Worm (Caenorhabditis elegans) whole organism, dauer: Measurements from ENCODE around the gene W01B6.5.
"Not testable (repeated sequence)": the region's sequence is repeated elsewhere in the genome, so short reads cannot be mapped to it uniquely, and the experiment has no call there.

Experiments
- unc-62 ChIP-seq: sonication (generic microtip); optimal IDR thresholded peaks from 2 replicates; lab custom pipeline; 2017; ENCODE audit warnings: missing biosample characterization, missing genetic modification reagents, missing genetic modification characterization

W01B6.5 gene

DNA sequence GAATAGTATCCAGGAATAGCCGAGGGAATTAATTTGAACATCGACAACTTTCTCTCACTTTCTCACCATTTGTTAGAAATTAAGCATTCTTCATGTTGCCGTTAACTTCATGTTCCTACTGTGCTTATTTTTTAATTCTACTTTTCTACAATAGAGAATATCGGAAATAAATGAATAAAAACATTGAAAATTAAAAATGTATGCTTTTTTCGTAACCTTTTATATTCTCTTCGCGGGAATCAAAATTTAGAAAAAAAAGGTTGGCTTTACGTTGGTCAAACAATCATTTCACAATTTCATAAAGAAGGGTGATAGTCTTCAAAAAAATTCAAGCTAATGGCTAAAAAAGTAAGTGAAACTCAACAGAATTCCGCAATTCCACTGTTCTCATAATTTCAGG is at the start of gene W01B6.5:
Gene W01B6.5, plus strand, starts transcription at position 301 of the 400 bp plus-strand sequence.
- TF ChIP-seq unc-62 (GFP tag; lab: Kevin White, UChicago) = no peak

DNA sequence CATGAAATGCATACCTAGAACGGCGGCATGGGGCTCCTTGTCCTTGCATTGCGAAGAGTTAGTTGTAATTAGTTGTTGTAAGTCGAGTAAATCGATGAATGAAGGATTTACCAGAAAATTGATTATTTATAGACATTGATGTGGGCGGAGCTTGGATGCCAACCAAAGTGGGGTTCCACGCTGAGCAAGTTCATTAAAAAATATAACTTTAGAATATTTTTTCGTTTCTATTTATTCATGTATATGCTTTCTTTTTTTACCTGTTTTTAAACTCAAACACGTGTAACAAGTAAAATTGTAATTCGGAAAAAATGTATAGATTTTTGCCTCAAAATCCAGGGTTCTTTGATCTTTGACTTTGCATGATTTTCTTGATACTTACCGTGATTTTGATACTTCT is 48.4 kb upstream of the W01B6.5 start, which contains the start of gene gipc-2:
Gene gipc-2, minus strand, starts transcription at position 101 of the 400 bp plus-strand sequence.
- TF ChIP-seq unc-62 (GFP tag; lab: Kevin White, UChicago) = no peak

DNA sequence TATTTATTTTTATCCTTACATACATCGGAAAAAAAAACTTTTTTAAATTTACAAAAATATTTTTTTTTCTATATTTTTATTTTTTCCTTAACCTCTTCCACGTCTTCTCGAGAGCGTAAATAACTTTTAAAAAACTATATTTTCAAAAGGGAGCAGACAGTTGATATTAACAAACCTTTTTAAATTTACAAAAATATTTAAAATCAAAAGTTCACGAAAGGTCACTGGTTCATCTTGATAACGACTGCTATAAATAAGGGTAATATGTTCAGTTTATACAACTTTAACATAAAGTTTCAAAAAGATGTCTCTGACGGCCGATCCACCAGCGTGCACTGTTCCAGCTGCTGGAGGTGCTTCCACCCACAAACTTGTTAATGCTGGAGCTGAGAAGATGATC is 47.2 kb upstream of the W01B6.5 start, which contains the start of the genes F44D12.16 and msd-2:
Gene F44D12.16, plus strand, starts transcription at position 301 of the 400 bp plus-strand sequence.
Gene msd-2, plus strand, starts transcription at position 305 of the 400 bp plus-strand sequence.
- TF ChIP-seq unc-62 (GFP tag; lab: Kevin White, UChicago) = not testable (repeated sequence)

DNA sequence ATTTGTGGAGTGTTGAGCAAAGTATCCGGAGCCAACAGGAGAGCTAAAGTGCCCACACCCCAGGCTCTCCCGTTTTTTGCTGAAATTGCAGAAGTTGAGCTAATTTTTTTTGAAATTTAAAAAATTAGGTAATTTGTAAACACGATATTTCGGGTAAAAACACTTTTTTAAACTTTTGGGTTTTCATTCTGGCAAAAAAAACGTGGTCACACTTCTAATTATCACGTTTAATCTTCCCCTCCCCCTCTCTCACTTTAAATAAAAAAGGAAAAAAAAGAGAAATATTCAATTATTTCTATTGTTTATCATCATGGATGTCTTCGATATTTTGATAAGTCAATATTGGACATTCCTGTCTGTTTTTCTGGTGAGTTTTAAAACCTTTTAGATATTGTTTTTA is 42.9 kb upstream of the W01B6.5 start, which contains the start of gene F44D12.6:
Gene F44D12.6, plus strand, starts transcription at position 301 of the 400 bp plus-strand sequence.
- no peak for TF ChIP-seq unc-62 (GFP tag; lab: Kevin White, UChicago)

DNA sequence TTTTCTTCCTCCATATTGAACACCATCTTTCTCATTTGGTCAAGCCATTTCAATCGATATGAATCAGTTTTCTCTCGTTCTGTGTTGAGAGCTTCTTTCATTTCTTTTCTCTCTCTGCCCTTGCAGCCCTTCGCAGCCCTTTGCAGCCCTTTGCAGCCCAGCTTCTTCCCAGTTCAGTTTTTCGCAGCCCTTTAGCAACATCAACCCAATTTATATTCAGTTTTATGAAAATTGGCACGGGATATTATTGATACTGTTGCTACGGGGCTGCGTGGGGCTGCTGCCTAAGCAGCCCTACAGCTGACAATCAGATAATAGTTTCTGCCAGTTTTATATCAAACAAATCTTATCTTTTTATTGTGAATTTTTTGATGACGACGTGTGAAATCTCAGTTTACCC is 39.0 kb upstream of the W01B6.5 start, which contains the start of gene F44D12.10:
Gene F44D12.10, minus strand, starts transcription at position 101 of the 400 bp plus-strand sequence.
- TF ChIP-seq unc-62 (GFP tag; lab: Kevin White, UChicago) = no peak

DNA sequence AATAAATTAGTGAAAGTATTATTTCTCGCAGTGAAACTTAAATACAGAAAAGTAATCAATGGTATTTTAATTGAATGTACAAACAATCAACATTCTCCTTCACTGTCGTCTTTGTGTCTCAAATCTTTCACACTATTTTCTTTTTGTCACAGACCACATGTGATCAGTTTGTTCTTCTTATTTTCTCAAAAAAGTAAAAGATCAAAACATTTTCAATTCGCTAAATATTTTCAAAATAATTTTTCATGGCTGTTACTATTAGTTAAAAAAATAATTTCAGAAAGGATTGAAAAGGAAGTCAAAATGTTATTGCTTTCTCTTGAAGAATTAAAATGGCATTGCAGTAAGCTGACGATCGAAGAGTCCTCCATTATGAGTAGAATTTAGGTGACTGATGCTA is 35.2 kb upstream of the W01B6.5 start, which contains the start of gene dhs-31:
Gene dhs-31, minus strand, starts transcription at position 101 of the 400 bp plus-strand sequence.
- TF ChIP-seq unc-62 (GFP tag; lab: Kevin White, UChicago) = no peak

DNA sequence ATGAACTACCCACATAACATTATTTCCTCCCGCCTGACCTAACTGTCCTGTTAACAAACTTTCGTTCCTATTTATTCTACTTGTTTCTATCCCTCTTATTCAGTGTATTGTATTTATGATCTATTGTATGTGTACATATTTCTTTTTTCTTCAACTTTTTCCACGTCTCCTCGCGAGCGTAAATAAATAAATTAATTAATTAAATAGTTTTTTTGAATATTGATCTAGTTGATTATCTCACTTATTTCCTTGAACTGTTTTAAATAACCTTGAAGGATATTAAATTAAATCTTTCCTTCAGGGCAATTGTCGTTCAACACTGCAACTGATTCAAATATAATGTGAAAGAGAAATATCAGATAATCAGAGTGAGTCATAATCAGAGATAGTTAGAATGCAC is 33.1 kb upstream of the W01B6.5 start, which contains the start of gene frk-1:
Gene frk-1, plus strand, starts transcription at position 301 of the 400 bp plus-strand sequence.
- TF ChIP-seq unc-62 (GFP tag; lab: Kevin White, UChicago) = no peak

DNA sequence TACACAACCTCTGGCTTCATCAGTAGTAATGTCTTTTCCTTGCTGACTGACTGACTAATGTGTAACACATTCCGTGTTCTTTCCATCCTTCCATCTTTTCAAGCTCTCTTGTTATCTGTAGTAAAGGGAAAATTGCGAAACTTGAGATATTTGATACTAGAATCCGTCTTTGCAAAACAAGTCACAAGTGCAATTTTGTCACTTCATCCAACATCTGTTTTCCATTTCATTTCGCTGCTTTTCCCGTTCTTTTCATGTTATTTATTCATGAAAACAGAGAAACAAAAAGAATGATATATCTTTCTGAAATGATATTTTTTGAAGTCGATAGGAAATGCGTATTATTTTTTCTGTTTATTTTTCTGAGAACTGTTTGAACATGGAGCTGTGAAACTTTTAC is 30.0 kb upstream of the W01B6.5 start:
- no peak for TF ChIP-seq unc-62 (GFP tag; lab: Kevin White, UChicago)

DNA sequence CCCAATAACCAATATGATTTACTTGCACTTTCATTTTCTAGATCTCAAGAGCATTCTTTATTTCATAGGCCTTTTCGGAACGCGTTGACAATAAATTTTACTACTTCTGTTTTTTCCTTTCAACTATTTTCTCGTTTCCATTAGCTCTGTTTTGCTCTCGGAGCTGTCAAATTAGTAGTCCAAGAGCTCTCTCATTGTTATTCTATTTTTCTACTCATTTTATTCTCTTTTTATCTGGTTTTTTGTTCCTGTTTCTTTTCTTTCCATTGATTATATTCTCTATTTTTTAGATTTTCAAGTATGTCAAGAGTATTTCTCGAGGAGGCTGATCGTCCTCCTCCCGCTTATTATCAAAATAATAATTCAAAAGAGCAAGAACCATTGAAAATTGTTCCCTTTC is 28.9 kb upstream of the W01B6.5 start, which contains the start of gene T04B2.3:
Gene T04B2.3, plus strand, starts transcription at position 301 of the 400 bp plus-strand sequence.
- TF ChIP-seq unc-62 (GFP tag; lab: Kevin White, UChicago) = no peak

DNA sequence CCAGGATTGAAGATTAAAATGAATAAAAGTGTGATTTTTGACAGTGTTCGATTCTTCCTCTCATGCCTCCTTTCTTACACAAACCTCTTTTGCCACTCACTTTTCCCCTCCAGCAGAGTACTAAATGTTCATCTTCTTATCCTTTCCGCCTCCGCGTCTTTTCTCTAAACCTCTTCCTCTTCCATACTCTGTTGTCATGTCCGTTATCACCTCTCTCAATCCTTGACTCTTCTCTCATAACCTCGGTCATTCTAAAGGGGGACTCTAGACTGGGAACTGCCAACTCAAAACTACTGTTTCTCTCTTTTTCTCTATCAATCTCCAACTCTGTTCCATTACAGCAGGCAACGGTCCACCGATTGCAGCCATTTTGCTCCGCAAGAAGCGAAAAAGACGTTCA is 27.7 kb upstream of the W01B6.5 start:
- TF ChIP-seq unc-62 (GFP tag; lab: Kevin White, UChicago) = no peak

DNA sequence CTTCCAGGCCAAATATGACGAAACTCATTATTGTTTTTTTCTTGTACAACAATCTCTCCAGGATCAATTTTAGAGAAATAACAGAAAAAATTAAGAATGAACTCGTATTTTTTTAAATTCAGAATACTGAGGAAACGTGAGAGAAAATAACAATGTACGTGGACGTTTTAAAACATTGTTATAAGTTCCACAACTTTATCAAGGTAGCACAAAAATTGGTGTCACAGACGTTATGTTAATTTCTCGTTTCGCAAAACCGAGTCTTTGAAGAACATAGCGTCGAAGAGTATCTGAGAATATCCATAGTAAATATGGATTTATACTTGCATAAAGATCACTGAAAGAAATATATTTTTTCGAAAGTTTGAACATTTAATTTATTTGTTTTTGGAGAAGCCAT is 24.9 kb upstream of the W01B6.5 start, which contains the start of gene T04B2.8:
Gene T04B2.8, minus strand, starts transcription at position 101 of the 400 bp plus-strand sequence.
- no peak for TF ChIP-seq unc-62 (GFP tag; lab: Kevin White, UChicago)

DNA sequence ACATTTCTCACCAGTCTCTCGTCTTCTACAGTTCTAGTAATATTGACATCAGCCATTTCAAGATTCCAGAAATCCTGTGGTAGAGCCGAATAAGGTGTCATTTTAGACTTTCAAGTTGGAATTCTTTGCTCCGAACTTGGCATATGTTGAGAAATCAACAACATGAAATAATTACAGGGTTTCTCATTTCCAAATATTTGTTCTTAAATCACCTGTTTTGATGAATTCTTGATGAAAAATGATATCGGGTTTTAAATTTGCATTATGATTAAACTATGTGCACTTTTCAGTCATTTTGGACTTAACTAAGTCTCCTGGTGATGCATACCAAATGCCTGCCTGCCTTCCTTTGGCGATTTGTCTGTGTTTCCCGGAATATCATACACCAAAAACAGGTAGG is 22.4 kb upstream of the W01B6.5 start, which contains the start of gene srv-12:
Gene srv-12, minus strand, starts transcription at position 101 of the 400 bp plus-strand sequence.
- TF ChIP-seq unc-62 (GFP tag; lab: Kevin White, UChicago) = no peak

DNA sequence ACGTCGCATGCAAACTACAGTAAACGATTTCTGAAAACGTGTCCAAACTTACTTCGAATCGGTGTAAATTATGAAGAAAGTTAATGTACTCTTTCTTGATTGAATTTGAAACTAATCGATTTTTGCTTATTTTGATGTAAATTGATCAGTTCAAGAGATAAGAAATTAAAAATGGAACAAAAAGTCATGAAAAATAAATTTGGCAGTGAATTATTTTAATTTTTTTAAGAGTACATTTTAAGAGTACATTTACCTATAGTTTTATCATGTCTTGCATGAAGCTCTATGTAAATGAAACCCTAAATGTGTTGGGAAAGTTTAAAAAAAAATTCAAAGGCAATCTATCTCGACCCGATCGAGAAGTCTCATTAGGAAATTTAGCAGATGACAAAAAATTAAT is 19.9 kb upstream of the W01B6.5 start, which contains the start of gene T04B2.7:
Gene T04B2.7, minus strand, starts transcription at position 101 of the 400 bp plus-strand sequence.
- no peak for TF ChIP-seq unc-62 (GFP tag; lab: Kevin White, UChicago)

DNA sequence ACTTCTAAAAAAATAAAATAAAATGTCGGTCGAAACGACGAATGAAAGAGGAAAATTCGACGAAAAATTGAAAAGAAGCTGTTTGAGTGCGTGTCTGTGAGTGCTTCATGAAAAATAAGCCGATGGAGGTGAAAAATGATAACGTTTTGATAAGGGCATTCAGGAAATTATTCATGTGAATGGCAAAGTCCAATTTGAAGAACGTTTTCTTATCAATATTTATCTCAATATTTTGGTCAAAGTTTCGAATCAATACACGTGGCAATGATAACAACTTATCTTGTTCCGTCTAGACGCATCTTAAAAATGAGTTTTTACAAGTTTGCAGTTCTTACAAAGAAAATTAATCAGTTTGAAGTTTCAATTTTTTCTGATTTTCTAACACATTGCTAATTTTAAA is 16.8 kb upstream of the W01B6.5 start:
- no peak for TF ChIP-seq unc-62 (GFP tag; lab: Kevin White, UChicago)

DNA sequence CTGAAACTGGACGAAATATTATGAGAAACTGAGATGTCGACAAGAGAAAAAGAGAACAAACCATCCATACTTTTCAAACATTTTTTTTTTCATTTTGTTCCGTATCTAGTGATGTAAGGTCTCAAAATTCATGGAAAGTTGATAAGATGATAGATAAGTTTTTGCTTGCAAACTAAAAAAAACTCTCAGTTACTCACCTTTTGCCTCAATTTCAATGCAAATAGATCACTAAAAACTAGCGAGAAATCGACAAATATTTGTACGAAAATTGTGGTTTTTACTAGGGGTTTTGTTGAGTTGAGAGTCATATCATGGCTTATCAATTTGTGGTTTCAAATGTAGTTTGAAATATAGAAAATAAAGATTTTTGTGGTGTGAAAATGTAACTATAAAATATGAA is 15.2 kb upstream of the W01B6.5 start:
- no peak for TF ChIP-seq unc-62 (GFP tag; lab: Kevin White, UChicago)

DNA sequence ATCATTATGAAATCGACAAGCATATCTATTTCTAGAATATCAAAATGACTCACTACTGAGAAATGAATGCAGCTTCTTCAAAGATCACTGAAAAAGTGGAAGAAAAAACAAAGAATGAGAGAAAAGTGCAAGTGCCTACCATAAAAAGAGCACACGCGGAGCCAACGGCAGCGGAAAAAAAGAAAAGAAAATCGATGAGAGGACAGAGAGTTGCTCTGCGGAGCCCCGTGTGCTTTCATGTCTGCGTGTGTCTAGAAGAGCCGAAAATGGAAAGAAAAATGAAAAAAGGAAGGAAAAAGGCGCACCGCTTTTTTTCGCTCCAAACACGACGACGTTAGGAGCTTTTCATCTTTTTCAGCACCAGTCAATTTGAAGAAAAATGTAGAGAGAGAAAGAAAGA is 13.3 kb upstream of the W01B6.5 start, which contains the start of gene ipla-7:
Gene ipla-7, minus strand, starts transcription at position 122 of the 400 bp plus-strand sequence.
- TF ChIP-seq unc-62 (GFP tag; lab: Kevin White, UChicago) = no peak

DNA sequence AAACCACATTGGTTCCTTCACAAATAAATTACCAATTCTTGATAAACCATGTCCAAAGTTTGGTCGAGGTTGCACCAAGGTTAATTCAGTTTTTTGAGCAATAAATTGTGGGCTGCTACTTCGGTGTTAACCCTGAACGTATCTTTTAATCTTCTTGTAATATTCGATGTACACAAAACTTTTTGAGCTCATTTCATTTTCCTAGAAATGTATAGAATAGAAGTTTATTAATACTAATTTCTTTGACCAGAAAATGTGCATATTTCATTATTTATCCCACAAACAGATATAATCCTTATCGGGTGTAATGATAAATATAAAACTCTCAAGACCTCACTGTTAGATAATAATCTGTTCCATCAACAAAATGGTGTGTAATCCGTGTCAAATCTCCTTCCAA is 12.1 kb upstream of the W01B6.5 start:
- TF ChIP-seq unc-62 (GFP tag; lab: Kevin White, UChicago) = no peak
